Fruit fly (Drosophila melanogaster) whole organism, embryonic: ENCODE results near the gene CG43707.
A peak's percentile ranks its signal among the peaks of the same experiment; 100 is the strongest.

ENCODE experiments used
- Atf6 ChIP-seq: fragments of 200-800 bp; sonication (Bioruptor generic); IDR thresholded peaks from 2 replicates; pipeline ENCODE4 v1.3.6; 2022; ENCODE audit warnings: missing biosample characterization, missing genetic modification characterization
- Bteb2 ChIP-seq: fragments of 200-800 bp; sonication (Bioruptor generic); optimal IDR thresholded peaks from 2 replicates; lab custom pipeline; 2016; ENCODE audit warnings: missing biosample characterization, missing genetic modification characterization
- CG10959 ChIP-seq: fragments of 200-800 bp; sonication (Bioruptor generic); IDR thresholded peaks from 2 replicates; pipeline ENCODE4 v1.3.6; 2022; ENCODE audit warnings: missing biosample characterization, missing genetic modification characterization
- CG11085 ChIP-seq: fragments of 200-800 bp; sonication (Bioruptor generic); IDR thresholded peaks from 2 replicates; pipeline ENCODE4 v1.3.6; 2022; ENCODE audit warnings: missing biosample characterization, missing genetic modification characterization
- CG12155 ChIP-seq: fragments of 200-800 bp; sonication (Bioruptor generic); optimal IDR thresholded peaks from 3 replicates; lab custom pipeline; 2016; ENCODE audit warnings: missing biosample characterization, missing genetic modification characterization
- CG12219 ChIP-seq: fragments of 200-800 bp; sonication (Bioruptor generic); optimal IDR thresholded peaks from 3 replicates; lab custom pipeline; 2018; ENCODE audit warnings: missing biosample characterization, mild to moderate bottlenecking, missing genetic modification characterization
- CG12659 ChIP-seq: fragments of 200-800 bp; sonication (Bioruptor generic); optimal IDR thresholded peaks from 3 replicates; lab custom pipeline; 2017; ENCODE audit warnings: mild to moderate bottlenecking, missing biosample characterization, missing genetic modification reagents, missing genetic modification characterization
- CG17186 ChIP-seq: fragments of 200-800 bp; sonication (Bioruptor generic); optimal IDR thresholded peaks from 3 replicates; lab custom pipeline; 2017; ENCODE audit warnings: missing biosample characterization, missing genetic modification reagents, missing genetic modification characterization
- CG32772 ChIP-seq: fragments of 200-800 bp; sonication (Bioruptor generic); IDR thresholded peaks from 2 replicates; pipeline ENCODE4 v1.3.6; 2022; ENCODE audit warnings: missing biosample characterization, missing genetic modification characterization
- CG33213 ChIP-seq: fragments of 200-800 bp; sonication (Bioruptor generic); optimal IDR thresholded peaks from 3 replicates; lab custom pipeline; 2016; ENCODE audit warnings: missing biosample characterization, missing genetic modification characterization
- CG34422 ChIP-seq: fragments of 200-800 bp; sonication (Bioruptor generic); IDR thresholded peaks from 3 replicates; pipeline ENCODE4 v1.3.6; 2022; ENCODE audit warnings: missing biosample characterization, missing genetic modification characterization
- CG4707 ChIP-seq: fragments of 200-800 bp; sonication (Bioruptor generic); optimal IDR thresholded peaks from 2 replicates; lab custom pipeline; 2018; ENCODE audit warnings: missing biosample characterization, mild to moderate bottlenecking, missing genetic modification characterization, moderate library complexity
- CG4820 ChIP-seq: fragments of 200-800 bp; sonication (Bioruptor generic); optimal IDR thresholded peaks from 3 replicates; lab custom pipeline; 2016; ENCODE audit warnings: missing biosample characterization, missing genetic modification characterization
- CG6175 ChIP-seq: fragments of 200-800 bp; sonication (Bioruptor generic); IDR thresholded peaks from 3 replicates; pipeline ENCODE4 v1.3.6; 2022; ENCODE audit warnings: missing biosample characterization, missing genetic modification characterization
- CG7357 ChIP-seq: fragments of 200-800 bp; sonication (Bioruptor generic); IDR thresholded peaks from 3 replicates; pipeline ENCODE4 v1.3.6; 2022; ENCODE audit warnings: missing biosample characterization, missing genetic modification characterization
- CG7839 ChIP-seq: fragments of 200-800 bp; sonication (Bioruptor generic); optimal IDR thresholded peaks from 3 replicates; lab custom pipeline; 2018; ENCODE audit warnings: missing biosample characterization, mild to moderate bottlenecking, missing genetic modification characterization, moderate library complexity
- CG8290 ChIP-seq, 3 experiments: fragments of 200-800 bp; sonication (Bioruptor generic); optimal IDR thresholded peaks; 2 replicates each; lab custom pipeline; 2016 to 2019; ENCODE audit warnings: missing biosample characterization in 3 of 3, missing genetic modification characterization in 3 of 3, mild to moderate bottlenecking in 2 of 3, moderate library complexity in 1 of 3
- Drgx ChIP-seq: fragments of 200-800 bp; sonication (Bioruptor generic); IDR thresholded peaks from 2 replicates; pipeline ENCODE4 v1.3.6; 2022; ENCODE audit warnings: missing biosample characterization, missing genetic modification characterization
- Gug ChIP-seq: fragments of 200-800 bp; sonication (Bioruptor generic); IDR thresholded peaks from 4 replicates; pipeline ENCODE4 v1.3.6; 2022; ENCODE audit warnings: missing biosample characterization, missing genetic modification characterization
- H15 ChIP-seq: fragments of 200-800 bp; sonication (Bioruptor generic); IDR thresholded peaks from 3 replicates; pipeline ENCODE4 v1.3.6; 2022; ENCODE audit warnings: missing biosample characterization, missing genetic modification characterization
- NFAT ChIP-seq: fragments of 200-800 bp; sonication (Bioruptor generic); IDR thresholded peaks from 2 replicates; pipeline ENCODE4 v1.3.6; 2022; ENCODE audit warnings: missing biosample characterization, missing genetic modification characterization
- Oli ChIP-seq: fragments of 200-800 bp; sonication (Bioruptor generic); optimal IDR thresholded peaks from 2 replicates; lab custom pipeline; 2018; ENCODE audit warnings: missing biosample characterization, mild to moderate bottlenecking, missing genetic modification characterization, moderate library complexity
- Sin3A ChIP-seq: fragments of >200 bp; optimal IDR thresholded peaks from 2 replicates; lab custom pipeline; 2018
- Sox100B ChIP-seq: fragments of 200-800 bp; sonication (Bioruptor generic); optimal IDR thresholded peaks from 3 replicates; lab custom pipeline; 2018; ENCODE audit warnings: missing biosample characterization, mild to moderate bottlenecking, missing genetic modification characterization
- Vsx1 ChIP-seq: fragments of 200-800 bp; sonication (Bioruptor generic); optimal IDR thresholded peaks from 2 replicates; lab custom pipeline; 2017; ENCODE audit warnings: missing biosample characterization, mild to moderate bottlenecking, missing genetic modification characterization, missing genetic modification reagents
- ato ChIP-seq: fragments of 200-800 bp; sonication (Bioruptor generic); IDR thresholded peaks from 2 replicates; pipeline ENCODE4 v1.3.6; 2022; ENCODE audit warnings: missing biosample characterization, missing genetic modification characterization; ENCODE audit not compliant: partially characterized antibody
- chn ChIP-seq: fragments of 200-800 bp; sonication (Bioruptor generic); optimal IDR thresholded peaks from 2 replicates; lab custom pipeline; 2016; ENCODE audit warnings: missing biosample characterization, missing genetic modification characterization
- crol ChIP-seq: fragments of 200-800 bp; sonication (Bioruptor generic); IDR thresholded peaks from 2 replicates; pipeline ENCODE4 v1.3.6; 2022; ENCODE audit warnings: missing biosample characterization, missing genetic modification characterization
- danr ChIP-seq: fragments of 200-800 bp; sonication (Bioruptor generic); IDR thresholded peaks from 2 replicates; pipeline ENCODE4 v1.3.6; 2022; ENCODE audit warnings: missing biosample characterization, missing genetic modification characterization
- dmrt11E ChIP-seq: fragments of 200-800 bp; sonication (Bioruptor generic); optimal IDR thresholded peaks from 3 replicates; lab custom pipeline; 2018; ENCODE audit warnings: missing biosample characterization, mild to moderate bottlenecking, missing genetic modification characterization, moderate library complexity
- dpn ChIP-seq, 2 experiments: fragments of 200-800 bp; sonication (Bioruptor generic); optimal IDR thresholded peaks; 3 replicates each; lab custom pipeline; 2016; ENCODE audit warnings: missing biosample characterization in 2 of 2, missing genetic modification characterization in 2 of 2
- eve ChIP-seq, 2 experiments: fragments of >200 bp; optimal IDR thresholded peaks; 2 replicates each; lab custom pipeline; 2017; ENCODE audit warnings: missing biosample characterization in 2 of 2, missing genetic modification characterization in 2 of 2
- fd102C ChIP-seq: fragments of 200-800 bp; sonication (Bioruptor generic); optimal IDR thresholded peaks from 2 replicates; lab custom pipeline; 2018; ENCODE audit warnings: missing biosample characterization, mild to moderate bottlenecking, missing genetic modification characterization, moderate library complexity
- fru ChIP-seq: fragments of >200 bp; optimal IDR thresholded peaks from 2 replicates; lab custom pipeline; 2017
- gce ChIP-seq: fragments of 200-800 bp; sonication (Bioruptor generic); IDR thresholded peaks from 3 replicates; pipeline ENCODE4 v1.3.6; 2022; ENCODE audit warnings: missing biosample characterization, missing genetic modification characterization
- inv ChIP-seq: fragments of 200-800 bp; sonication (Bioruptor generic); IDR thresholded peaks from 2 replicates; pipeline ENCODE4 v1.3.6; 2022; ENCODE audit warnings: missing biosample characterization, missing genetic modification characterization; ENCODE audit not compliant: partially characterized antibody
- maf-S ChIP-seq: fragments of 200-800 bp; sonication (Bioruptor generic); optimal IDR thresholded peaks from 2 replicates; lab custom pipeline; 2016; ENCODE audit warnings: missing biosample characterization, missing genetic modification characterization
- nau ChIP-seq: fragments of 200-800 bp; sonication (Bioruptor generic); optimal IDR thresholded peaks from 3 replicates; lab custom pipeline; 2017; ENCODE audit warnings: missing biosample characterization, mild to moderate bottlenecking, missing genetic modification characterization, missing genetic modification reagents
- salm ChIP-seq: fragments of 200-800 bp; sonication (Bioruptor generic); optimal IDR thresholded peaks from 2 replicates; lab custom pipeline; 2018; ENCODE audit warnings: missing biosample characterization, mild to moderate bottlenecking, missing genetic modification characterization
- sens ChIP-seq: fragments of 200-800 bp; sonication (Bioruptor generic); peaks from one replicate; lab custom pipeline; 2016; ENCODE audit warnings: missing biosample characterization, missing genetic modification characterization
- sens-2 ChIP-seq: fragments of 200-800 bp; sonication (Bioruptor generic); IDR thresholded peaks from 2 replicates; pipeline ENCODE4 v1.3.6; 2022; ENCODE audit warnings: missing biosample characterization, missing genetic modification characterization
- seq ChIP-seq: fragments of 200-800 bp; sonication (Bioruptor generic); IDR thresholded peaks from 2 replicates; pipeline ENCODE4 v1.3.6; 2022; ENCODE audit warnings: missing biosample characterization, missing genetic modification characterization
- slou ChIP-seq: fragments of 200-800 bp; sonication (Bioruptor generic); optimal IDR thresholded peaks from 3 replicates; lab custom pipeline; 2016; ENCODE audit warnings: missing biosample characterization, missing genetic modification characterization
- sr ChIP-seq: fragments of 200-800 bp; sonication (Bioruptor generic); IDR thresholded peaks from 3 replicates; pipeline ENCODE4 v1.3.6; 2022; ENCODE audit warnings: missing biosample characterization, missing genetic modification characterization
- ssp ChIP-seq: fragments of 200-800 bp; sonication (Bioruptor generic); IDR thresholded peaks from 2 replicates; pipeline ENCODE4 v1.3.6; 2022; ENCODE audit warnings: missing biosample characterization, missing genetic modification characterization
- sug ChIP-seq: fragments of 200-800 bp; optimal IDR thresholded peaks from 2 replicates; lab custom pipeline; 2019; ENCODE audit warnings: missing biosample characterization, mild to moderate bottlenecking, missing genetic modification characterization, moderate library complexity
- trem ChIP-seq: fragments of 200-800 bp; optimal IDR thresholded peaks from 3 replicates; lab custom pipeline; 2019; ENCODE audit warnings: missing biosample characterization, mild to moderate bottlenecking, missing genetic modification characterization, moderate library complexity
- tup ChIP-seq: fragments of 200-800 bp; sonication (Bioruptor generic); optimal IDR thresholded peaks from 2 replicates; lab custom pipeline; 2016; ENCODE audit warnings: missing biosample characterization, mild to moderate bottlenecking, missing genetic modification characterization, moderate library complexity

Gene CG43707

dm6 chr2L:3771109-3772067 is 14.3 kb downstream of the CG43707 start, which contains the start of gene bowl (continued):
- TF ChIP-seq Sox100B (peak; percentile 87), gce (GFP tag; lab: Robert Waterston, UW) (peak; percentile 94), Atf6 (GFP tag; lab: Robert Waterston, UW) (peak; percentile 96), slou (peak; percentile 62), CG33213 (GFP tag; lab: Kevin White, UChicago) (peak; percentile 80), ssp (peak; percentile 93), H15 (GFP tag; lab: Robert Waterston, UW) (peak; percentile 95), CG4820 (GFP tag; lab: Kevin White, UChicago) (peak; percentile 94), dpn (GFP tag; optimal IDR thresholded peaks at IDR 0.05; lab: Kevin White, UChicago) (peak; percentile 94 to 96), Oli (tag; lab: Kevin White, UChicago) (peak; percentile 98), seq (GFP tag; lab: Robert Waterston, UW) (peak; percentile 97), dmrt11E (peak; percentile 97), sr (GFP tag; lab: Robert Waterston, UW) (peak; percentile 69; the same call in 1 of the 3 replicates), chn (GFP tag; lab: Kevin White, UChicago) (peak; percentile 94), CG10959 (GFP tag; lab: Robert Waterston, UW) (peak; percentile 97)
- TF ChIP-seq, all 482 proteins: peak for 443

- TF ChIP-seq Gug (GFP tag; lab: Robert Waterston, UW) (no peak), CG8290 (GFP tag; optimal IDR thresholded peaks at IDR 0.05; lab: Kevin White, UChicago) (no peak), CG8290 (tag; optimal IDR thresholded peaks at IDR 0.05; lab: Kevin White, UChicago) (peak in 1 of 2 experiments; percentile 24), CG6175 (GFP tag; lab: Robert Waterston, UW) (peak; percentile 89), CG33213 (GFP tag; lab: Kevin White, UChicago) (no peak), crol (GFP tag; lab: Robert Waterston, UW) (peak; percentile 90), Vsx1 (GFP tag; lab: Kevin White, UChicago) (no peak), sens-2 (GFP tag; lab: Robert Waterston, UW) (0 out of 2 replicates have a peak, but pooled peaks have one; percentile 39), Drgx (0 out of 2 replicates have a peak, but pooled peaks have one; percentile 4), CG32772 (peak; percentile 10; the same call in 1 of the 2 replicates), danr (GFP tag; lab: Robert Waterston, UW) (no peak), NFAT (GFP tag; lab: Robert Waterston, UW) (peak; percentile 54), CG11085 (GFP tag; lab: Robert Waterston, UW) (peak; percentile 21; the same call in 1 of the 2 replicates), CG7839 (tag; lab: Kevin White, UChicago) (no peak), sug (tag; lab: Kevin White, UChicago) (peak; percentile 5)
These were observed 15.0 kb downstream of the CG43707 start for dm6 chr2L:3772068-3772428.

dm6 chr2L:3772599-3772936 is 15.5 kb downstream of the CG43707 start:
- no peak for TF ChIP-seq salm (tag; lab: Kevin White, UChicago)
- TF ChIP-seq CG17186 (GFP tag; lab: Kevin White, UChicago): no peak
- TF ChIP-seq CG12659: no peak
- TF ChIP-seq tup (GFP tag; lab: Kevin White, UChicago): no peak
- TF ChIP-seq CG12155 (GFP tag; lab: Kevin White, UChicago): peak; percentile 92
- no peak for TF ChIP-seq Sin3A (lab: Kevin White, UChicago)
- TF ChIP-seq maf-S (GFP tag; lab: Kevin White, UChicago): no peak
- no peak for TF ChIP-seq inv (GFP tag; lab: Robert Waterston, UW)
- no peak for TF ChIP-seq fd102C
- peak; percentile 69 for TF ChIP-seq sens (GFP tag; lab: Kevin White, UChicago)
- TF ChIP-seq ato (GFP tag; lab: Robert Waterston, UW): no peak
- TF ChIP-seq eve (GFP tag; optimal IDR thresholded peaks at IDR 0.05; lab: Kevin White, UChicago): peak in 1 of 2 experiments; percentile 44
- TF ChIP-seq CG4707: no peak
- TF ChIP-seq trem (tag; lab: Kevin White, UChicago): no peak
- no peak for TF ChIP-seq Bteb2 (GFP tag; lab: Kevin White, UChicago)
- TF ChIP-seq fru: no peak
- no peak for TF ChIP-seq CG12219
- TF ChIP-seq nau (GFP tag; lab: Kevin White, UChicago): no peak
- no peak for TF ChIP-seq CG7357 (GFP tag; lab: Robert Waterston, UW)
- TF ChIP-seq CG34422 (GFP tag; lab: Robert Waterston, UW): no peak
